Fruit fly (Drosophila melanogaster): Measurements from ENCODE around the gene Doc1.

DNA sequence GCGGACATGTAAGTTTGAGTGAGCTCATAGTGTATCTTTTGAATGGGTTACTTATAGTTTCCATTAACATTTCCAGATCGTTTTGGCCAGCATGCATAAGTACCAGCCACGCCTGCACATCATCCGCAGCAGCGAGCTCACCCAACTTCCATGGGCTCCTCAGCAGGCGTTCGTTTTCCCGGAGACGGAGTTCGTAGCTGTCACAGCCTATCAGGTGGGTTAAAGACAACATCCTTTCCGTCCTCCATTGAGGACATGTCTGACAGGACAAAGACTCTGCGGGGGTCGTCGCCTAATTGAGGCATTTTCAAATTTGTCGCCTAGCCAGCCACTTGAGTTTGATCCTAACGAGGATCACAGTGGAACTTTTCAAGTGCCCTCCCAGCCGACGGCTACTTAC is 2.5 kb downstream of the Doc1 start:
- no peak for TF ChIP-seq CG6276 (GFP tag; optimal IDR thresholded peaks at IDR 0.05)
- no peak for TF ChIP-seq CG8632 (GFP tag; optimal IDR thresholded peaks at IDR 0.05)
- no peak for TF ChIP-seq CG7368 (GFP tag; optimal IDR thresholded peaks at IDR 0.05)
- no peak for TF ChIP-seq Sox102F (GFP tag; optimal IDR thresholded peaks at IDR 0.05)
- TF ChIP-seq CG6163 (GFP tag; IDR thresholded peaks at IDR 0.05): no peak
- no peak for TF ChIP-seq CG9139 (GFP tag; optimal IDR thresholded peaks at IDR 0.05)
- no peak for TF ChIP-seq eg (GFP tag; IDR thresholded peaks at IDR 0.05)
- no peak for TF ChIP-seq Eip75B (GFP tag; optimal IDR thresholded peaks at IDR 0.05)
- no peak for TF ChIP-seq OdsH (GFP tag; optimal IDR thresholded peaks at IDR 0.05)
- no peak for TF ChIP-seq topi (GFP tag; optimal IDR thresholded peaks at IDR 0.05)
- TF ChIP-seq Gug (GFP tag; IDR thresholded peaks at IDR 0.05): no peak

Data from whole organism, prepupa.